Fruit fly (Drosophila melanogaster) whole organism, embryonic: ENCODE measurements around the gene sra.

ENCODE experiments used
- ATbp ChIP-seq: fragments of 200-800 bp; sonication (Bioruptor generic); optimal IDR thresholded peaks from 2 replicates; lab custom pipeline; 2017; ENCODE audit warnings: missing biosample characterization, mild to moderate bottlenecking, missing genetic modification characterization, missing genetic modification reagents
- Bdp1 ChIP-seq: fragments of 200-800 bp; sonication (Bioruptor generic); optimal IDR thresholded peaks from 3 replicates; lab custom pipeline; 2016; ENCODE audit warnings: missing biosample characterization, missing genetic modification characterization
- CG10267 ChIP-seq: fragments of 200-800 bp; sonication (Bioruptor generic); optimal IDR thresholded peaks from 2 replicates; lab custom pipeline; 2018; ENCODE audit warnings: missing biosample characterization, mild to moderate bottlenecking, missing genetic modification characterization, moderate library complexity
- CG11504 ChIP-seq: fragments of 200-800 bp; sonication (Bioruptor generic); optimal IDR thresholded peaks from 3 replicates; lab custom pipeline; 2019; ENCODE audit warnings: missing biosample characterization, mild to moderate bottlenecking, missing genetic modification characterization, moderate library complexity
- CG12071 ChIP-seq: fragments of 200-800 bp; sonication (Bioruptor generic); optimal IDR thresholded peaks from 3 replicates; lab custom pipeline; 2018; ENCODE audit warnings: missing biosample characterization, mild to moderate bottlenecking, missing genetic modification characterization
- CG12104 ChIP-seq: fragments of 200-800 bp; sonication (Bioruptor generic); optimal IDR thresholded peaks from 3 replicates; lab custom pipeline; 2016; ENCODE audit warnings: missing biosample characterization, missing genetic modification characterization
- CG1233 ChIP-seq: fragments of 200-800 bp; sonication (Bioruptor generic); optimal IDR thresholded peaks from 4 replicates; lab custom pipeline; 2018; ENCODE audit warnings: missing biosample characterization, mild to moderate bottlenecking, missing genetic modification characterization
- CG1529 ChIP-seq: fragments of 200-800 bp; sonication (Bioruptor generic); optimal IDR thresholded peaks from 3 replicates; lab custom pipeline; 2018; ENCODE audit warnings: missing biosample characterization, missing genetic modification characterization
- CG17328 ChIP-seq: fragments of 200-800 bp; sonication (Bioruptor generic); IDR thresholded peaks from 2 replicates; pipeline ENCODE4 v1.3.6; 2022; ENCODE audit warnings: missing biosample characterization, missing genetic modification characterization
- CG18619 ChIP-seq: fragments of 200-800 bp; sonication (Bioruptor generic); optimal IDR thresholded peaks from 3 replicates; lab custom pipeline; 2017; ENCODE audit warnings: missing biosample characterization, mild to moderate bottlenecking, missing genetic modification characterization
- CG18764 ChIP-seq: fragments of 200-800 bp; sonication (Bioruptor generic); optimal IDR thresholded peaks from 3 replicates; lab custom pipeline; 2016; ENCODE audit warnings: missing biosample characterization, missing genetic modification characterization
- CG2129 ChIP-seq: fragments of 200-800 bp; sonication (Bioruptor generic); IDR thresholded peaks from 2 replicates; pipeline ENCODE4 v1.3.6; 2022; ENCODE audit warnings: missing biosample characterization, missing genetic modification characterization; ENCODE audit not compliant: partially characterized antibody
- CG30020 ChIP-seq: fragments of 200-800 bp; optimal IDR thresholded peaks from 2 replicates; lab custom pipeline; 2019; ENCODE audit warnings: missing biosample characterization, mild to moderate bottlenecking, missing genetic modification characterization, moderate library complexity
- CG4424 ChIP-seq: fragments of 200-800 bp; sonication (Bioruptor generic); optimal IDR thresholded peaks from 3 replicates; lab custom pipeline; 2016; ENCODE audit warnings: missing biosample characterization, missing genetic modification characterization
- CG4854 ChIP-seq: fragments of 200-800 bp; sonication (Bioruptor generic); optimal IDR thresholded peaks from 2 replicates; lab custom pipeline; 2016; ENCODE audit warnings: missing biosample characterization, missing genetic modification characterization, inconsistent platforms
- CG6683 ChIP-seq: fragments of 200-800 bp; sonication (Bioruptor generic); optimal IDR thresholded peaks from 2 replicates; lab custom pipeline; 2017; ENCODE audit warnings: missing biosample characterization, mild to moderate bottlenecking, missing genetic modification characterization, missing genetic modification reagents
- CG7372 ChIP-seq: fragments of 200-800 bp; sonication (Bioruptor generic); IDR thresholded peaks from 2 replicates; pipeline ENCODE4 v1.3.6; 2022; ENCODE audit warnings: missing biosample characterization, missing genetic modification characterization
- CG7839 ChIP-seq: fragments of 200-800 bp; sonication (Bioruptor generic); optimal IDR thresholded peaks from 3 replicates; lab custom pipeline; 2018; ENCODE audit warnings: missing biosample characterization, mild to moderate bottlenecking, missing genetic modification characterization, moderate library complexity
- CG8359 ChIP-seq: fragments of 200-800 bp; sonication (Bioruptor generic); optimal IDR thresholded peaks from 2 replicates; lab custom pipeline; 2017; ENCODE audit warnings: missing biosample characterization, mild to moderate bottlenecking, missing genetic modification characterization, borderline replicate concordance
- CG9817 ChIP-seq: fragments of 200-800 bp; sonication (Bioruptor generic); optimal IDR thresholded peaks from 2 replicates; lab custom pipeline; 2018; ENCODE audit warnings: missing biosample characterization, mild to moderate bottlenecking, missing genetic modification characterization, moderate library complexity
- CoRest ChIP-seq: fragments of 200-800 bp; sonication (Bioruptor generic); optimal IDR thresholded peaks from 3 replicates; lab custom pipeline; 2018; ENCODE audit warnings: missing biosample characterization, mild to moderate bottlenecking, missing genetic modification characterization, moderate library complexity
- D ChIP-seq, 2 experiments: fragments of 200-800 bp in 1 of 2; fragments of >200 bp in 1 of 2; sonication (Bioruptor generic) in 1 of 2; optimal IDR thresholded peaks; 2 replicates in 1 of 2; 3 replicates in 1 of 2; lab custom pipeline; 2017; ENCODE audit warnings: mild to moderate bottlenecking in 1 of 2, missing biosample characterization in 1 of 2, missing genetic modification characterization in 1 of 2, missing genetic modification reagents in 1 of 2
- Dfd ChIP-seq, 2 experiments: fragments of >200 bp; optimal IDR thresholded peaks; 2 replicates each; lab custom pipeline; 2017; ENCODE audit warnings: missing biosample characterization in 2 of 2, missing genetic modification characterization in 2 of 2
- Fer3 ChIP-seq: fragments of 200-800 bp; sonication (Bioruptor generic); optimal IDR thresholded peaks from 2 replicates; lab custom pipeline; 2018; ENCODE audit warnings: missing biosample characterization, mild to moderate bottlenecking, missing genetic modification characterization, moderate library complexity
- HHEX ChIP-seq: fragments of 200-800 bp; sonication (Bioruptor generic); optimal IDR thresholded peaks from 3 replicates; lab custom pipeline; 2017; ENCODE audit warnings: missing biosample characterization, mild to moderate bottlenecking, missing genetic modification characterization, missing genetic modification reagents
- Hr51 ChIP-seq, 2 experiments: fragments of 200-800 bp; sonication (Bioruptor generic); optimal IDR thresholded peaks; 2 replicates in 1 of 2; 3 replicates in 1 of 2; lab custom pipeline; 2016 to 2018; ENCODE audit warnings: missing biosample characterization in 2 of 2, missing genetic modification characterization in 2 of 2, mild to moderate bottlenecking in 1 of 2, moderate library complexity in 1 of 2
- Mes4 ChIP-seq: fragments of 200-800 bp; sonication (Bioruptor generic); optimal IDR thresholded peaks from 2 replicates; lab custom pipeline; 2016; ENCODE audit warnings: missing biosample characterization, missing genetic modification characterization
- Ravus ChIP-seq: fragments of 200-800 bp; sonication (Bioruptor generic); IDR thresholded peaks from 2 replicates; pipeline ENCODE4 v1.3.6; 2022; ENCODE audit warnings: missing biosample characterization, missing genetic modification characterization
- Sox100B ChIP-seq: fragments of 200-800 bp; sonication (Bioruptor generic); optimal IDR thresholded peaks from 3 replicates; lab custom pipeline; 2018; ENCODE audit warnings: missing biosample characterization, mild to moderate bottlenecking, missing genetic modification characterization
- Sry-β ChIP-seq: fragments of 200-800 bp; sonication (Bioruptor generic); optimal IDR thresholded peaks from 2 replicates; lab custom pipeline; 2018; ENCODE audit warnings: missing biosample characterization, mild to moderate bottlenecking, missing genetic modification characterization, moderate library complexity
- bsh ChIP-seq, 2 experiments: fragments of 200-800 bp; sonication (Bioruptor generic); optimal IDR thresholded peaks; 2 replicates each; lab custom pipeline; 2017 to 2018; ENCODE audit warnings: mild to moderate bottlenecking in 2 of 2, missing biosample characterization in 2 of 2, missing genetic modification characterization in 2 of 2, moderate library complexity in 1 of 2
- dmrt99B ChIP-seq: fragments of 200-800 bp; sonication (Bioruptor generic); optimal IDR thresholded peaks from 2 replicates; lab custom pipeline; 2018; ENCODE audit warnings: missing biosample characterization, mild to moderate bottlenecking, missing genetic modification characterization, moderate library complexity
- dpn ChIP-seq, 2 experiments: fragments of 200-800 bp; sonication (Bioruptor generic); optimal IDR thresholded peaks; 3 replicates each; lab custom pipeline; 2016; ENCODE audit warnings: missing biosample characterization in 2 of 2, missing genetic modification characterization in 2 of 2
- esg ChIP-seq: fragments of 200-800 bp; sonication (Bioruptor generic); conservative IDR thresholded peaks from 2 replicates; pipeline ENCODE4 v1.3.6; 2022; ENCODE audit warnings: missing biosample characterization, missing genetic modification characterization
- gem ChIP-seq: fragments of 200-800 bp; sonication (Bioruptor generic); optimal IDR thresholded peaks from 2 replicates; lab custom pipeline; 2019; ENCODE audit warnings: missing biosample characterization, mild to moderate bottlenecking, missing genetic modification characterization, moderate library complexity
- ham ChIP-seq: fragments of 200-800 bp; sonication (Bioruptor generic); IDR thresholded peaks from 2 replicates; pipeline ENCODE4 v1.3.6; 2022; ENCODE audit warnings: missing biosample characterization, missing genetic modification characterization
- lilli ChIP-seq: fragments of 200-800 bp; sonication (Bioruptor generic); optimal IDR thresholded peaks from 3 replicates; lab custom pipeline; 2016; ENCODE audit warnings: missing biosample characterization, missing genetic modification characterization
- mam ChIP-seq: fragments of 200-800 bp; sonication (Bioruptor generic); optimal IDR thresholded peaks from 3 replicates; lab custom pipeline; 2016; ENCODE audit warnings: missing biosample characterization, missing genetic modification characterization
- nerfin-2 ChIP-seq: fragments of 200-800 bp; sonication (Bioruptor generic); IDR thresholded peaks from 2 replicates; pipeline ENCODE4 v1.3.6; 2022; ENCODE audit warnings: missing biosample characterization, missing genetic modification characterization; ENCODE audit not compliant: partially characterized antibody
- odd ChIP-seq: fragments of 200-800 bp; sonication (Bioruptor generic); optimal IDR thresholded peaks from 2 replicates; lab custom pipeline; 2017; ENCODE audit warnings: missing biosample characterization, mild to moderate bottlenecking, missing genetic modification characterization
- phol ChIP-seq: fragments of 200-800 bp; sonication (Bioruptor generic); optimal IDR thresholded peaks from 3 replicates; lab custom pipeline; 2018; ENCODE audit warnings: missing biosample characterization, mild to moderate bottlenecking, missing genetic modification characterization, moderate library complexity
- sc ChIP-seq, 3 experiments: fragments of >200 bp in 2 of 3; fragments of 200-800 bp in 1 of 3; sonication (Bioruptor generic) in 1 of 3; optimal IDR thresholded peaks; 2 replicates in 2 of 3; 3 replicates in 1 of 3; lab custom pipeline; 2017; ENCODE audit warnings: mild to moderate bottlenecking in 1 of 3, missing biosample characterization in 1 of 3, missing genetic modification characterization in 1 of 3, missing genetic modification reagents in 1 of 3
- sens ChIP-seq: fragments of 200-800 bp; sonication (Bioruptor generic); peaks from one replicate; lab custom pipeline; 2016; ENCODE audit warnings: missing biosample characterization, missing genetic modification characterization
- sima ChIP-seq: fragments of 200-800 bp; sonication (Bioruptor generic); optimal IDR thresholded peaks from 2 replicates; lab custom pipeline; 2016; ENCODE audit warnings: missing biosample characterization, missing genetic modification characterization
- sob ChIP-seq: fragments of 200-800 bp; sonication (Bioruptor generic); IDR thresholded peaks from 2 replicates; pipeline ENCODE4 v1.3.6; 2022; ENCODE audit warnings: missing biosample characterization, missing genetic modification characterization
- tio ChIP-seq: fragments of 200-800 bp; sonication (Bioruptor generic); optimal IDR thresholded peaks from 2 replicates; lab custom pipeline; 2017; ENCODE audit warnings: missing biosample characterization, missing genetic modification characterization, inconsistent platforms
- trem ChIP-seq: fragments of 200-800 bp; optimal IDR thresholded peaks from 3 replicates; lab custom pipeline; 2019; ENCODE audit warnings: missing biosample characterization, mild to moderate bottlenecking, missing genetic modification characterization, moderate library complexity
- yki ChIP-seq: fragments of >200 bp; optimal IDR thresholded peaks from 3 replicates; lab custom pipeline; 2018

sra gene

DNA sequence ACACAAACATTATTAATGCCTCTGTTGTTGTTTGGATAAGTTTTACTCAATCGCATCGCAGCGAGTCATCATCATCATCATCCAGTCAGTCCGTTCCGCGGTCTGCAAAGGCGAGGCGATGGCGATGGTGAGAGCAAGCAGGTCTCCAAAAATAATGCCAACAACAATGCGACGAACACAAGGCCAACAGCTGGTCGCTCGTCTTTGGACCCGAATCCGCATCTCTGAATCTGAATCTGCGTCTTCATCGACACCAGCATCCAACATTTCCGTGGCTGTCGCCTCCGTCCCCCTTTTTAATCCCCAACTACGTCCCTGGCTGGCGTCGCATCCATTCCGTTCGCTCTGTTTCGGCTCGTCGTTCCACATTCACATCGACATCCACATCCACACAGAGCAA lies 47.5 kb downstream of the sra start (continued):
- TF ChIP-seq Sry-β (GFP tag; lab: Kevin White, UChicago) (no peak), CG12071 (no peak), CG30020 (no peak), dpn (GFP tag; optimal IDR thresholded peaks at IDR 0.05; lab: Kevin White, UChicago) (no peak), CG6683 (GFP tag; lab: Kevin White, UChicago) (no peak), CG9817 (no peak)

DNA sequence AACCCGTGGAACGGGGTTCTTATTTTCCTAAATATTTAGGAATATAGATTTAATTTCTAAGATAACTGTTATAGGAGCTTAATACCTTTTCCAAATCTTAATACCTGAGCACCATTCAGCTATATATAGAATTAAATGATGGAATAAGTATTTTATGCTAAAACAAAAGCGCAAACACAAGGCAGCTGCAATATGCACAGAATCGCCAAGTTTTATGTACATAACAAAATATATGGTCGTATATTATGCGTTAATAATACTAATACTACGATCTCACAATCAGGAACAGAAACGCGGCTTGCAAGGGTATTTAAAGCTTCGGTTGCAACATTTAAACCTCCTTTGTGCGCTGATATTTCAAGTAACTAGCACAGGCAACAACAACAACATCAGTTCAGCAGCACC lies 47.9 kb downstream of the sra start:
- TF ChIP-seq CG1529 (GFP tag; lab: Kevin White, UChicago) (peak; percentile 41), Sox100B (GFP tag; lab: Kevin White, UChicago) (peak; percentile 73), CG18764 (GFP tag; lab: Kevin White, UChicago) (no peak), trem (tag; lab: Kevin White, UChicago) (peak; percentile 2), gem (tag; lab: Kevin White, UChicago) (peak; percentile 72), sens (GFP tag; lab: Kevin White, UChicago) (peak; percentile 87), dmrt99B (tag; lab: Kevin White, UChicago) (peak; percentile 74), esg (GFP tag; lab: Robert Waterston, UW) (no peak), CG12104 (peak; percentile 8), sob (GFP tag; lab: Robert Waterston, UW) (no peak), CoRest (peak; percentile 61), lilli (peak; percentile 19), D (optimal IDR thresholded peaks at IDR 0.05; lab: Kevin White, UChicago) (no peak), D (GFP tag; optimal IDR thresholded peaks at IDR 0.05; lab: Kevin White, UChicago) (peak; percentile 54), CG17328 (GFP tag; lab: Robert Waterston, UW) (no peak), odd (peak; percentile 37), Mes4 (GFP tag; lab: Kevin White, UChicago) (no peak), Ravus (no peak), CG18619 (GFP tag; lab: Kevin White, UChicago) (peak; percentile 47), yki (no peak), CG8359 (peak; percentile 21), sima (GFP tag; lab: Kevin White, UChicago) (no peak), bsh (GFP tag; optimal IDR thresholded peaks at IDR 0.05; lab: Kevin White, UChicago) (peak; percentile 33 to 79), CG2129 (GFP tag; lab: Robert Waterston, UW) (no peak), CG7372 (no peak), CG7839 (peak; percentile 69), Bdp1 (GFP tag; lab: Kevin White, UChicago) (peak; percentile 10), Hr51 (GFP tag; optimal IDR thresholded peaks at IDR 0.05; lab: Kevin White, UChicago) (peak in 1 of 2 experiments; percentile 55), Fer3 (tag; lab: Kevin White, UChicago) (peak; percentile 4), ATbp (GFP tag; lab: Kevin White, UChicago) (peak; percentile 29), CG4854 (GFP tag; lab: Kevin White, UChicago) (peak; percentile 9), CG4424 (GFP tag; lab: Kevin White, UChicago) (peak; percentile 45), ham (GFP tag; lab: Robert Waterston, UW) (no peak), tio (GFP tag; lab: Kevin White, UChicago) (peak; percentile 29), CG11504 (tag; lab: Kevin White, UChicago) (peak; percentile 69), sc (optimal IDR thresholded peaks at IDR 0.05; lab: Kevin White, UChicago) (no peak), sc (GFP tag; optimal IDR thresholded peaks at IDR 0.05; lab: Kevin White, UChicago) (peak; percentile 59), nerfin-2 (GFP tag; lab: Robert Waterston, UW) (no peak), CG1233 (GFP tag; lab: Kevin White, UChicago) (peak; percentile 45), CG10267 (tag; lab: Kevin White, UChicago) (peak; percentile 49), Dfd (GFP tag; optimal IDR thresholded peaks at IDR 0.05; lab: Kevin White, UChicago) (no peak), phol (tag; lab: Kevin White, UChicago) (peak; percentile 71), mam (GFP tag; lab: Kevin White, UChicago) (no peak), HHEX (GFP tag; lab: Kevin White, UChicago) (peak; percentile 19)
